Worm (Caenorhabditis elegans) whole organism, early embryonic: ENCODE measurements around the gene twk-40.

Source experiments
- B0310.2 ChIP-seq: sonication (generic microtip); optimal IDR thresholded peaks from 2 replicates; lab custom pipeline; 2016; ENCODE audit warnings: mild to moderate bottlenecking, missing genetic modification characterization, missing compliant biosample characterization
- aly-1 ChIP-seq: sonication (generic microtip); optimal IDR thresholded peaks from 2 replicates; lab custom pipeline; 2016; ENCODE audit warnings: missing genetic modification characterization, missing compliant biosample characterization
- ama-1 ChIP-seq: fragments of 150-350 bp; optimal IDR thresholded peaks from 2 replicates; lab custom pipeline; 2014
- ceh-36 ChIP-seq: sonication (generic microtip); optimal IDR thresholded peaks from 2 replicates; lab custom pipeline; 2016; ENCODE audit warnings: missing genetic modification characterization, inconsistent platforms, missing compliant biosample characterization
- flt-1 ChIP-seq: fragments of 200-800 bp; sonication (Bioruptor generic); IDR thresholded peaks from 2 replicates; pipeline ENCODE4 v1.3.6; 2022; ENCODE audit warnings: missing genetic modification characterization, missing compliant biosample characterization
- scrt-1 ChIP-seq: fragments of 200-800 bp; sonication (Bioruptor generic); IDR thresholded peaks from 2 replicates; pipeline ENCODE4 v1.3.6; 2022; ENCODE audit warnings: missing genetic modification characterization, missing compliant biosample characterization
- sea-1 ChIP-seq: fragments of 200-800 bp; sonication (Bioruptor generic); conservative IDR thresholded peaks from 2 replicates; pipeline ENCODE4 v1.3.6; 2022; ENCODE audit warnings: missing genetic modification characterization, missing compliant biosample characterization
- tbx-11 ChIP-seq: fragments of 200-800 bp; sonication (Bioruptor generic); IDR thresholded peaks from 2 replicates; pipeline ENCODE4 v1.3.6; 2022; ENCODE audit warnings: missing genetic modification characterization, missing compliant biosample characterization
- tbx-37 ChIP-seq: fragments of 200-800 bp; sonication (Bioruptor generic); conservative IDR thresholded peaks from 2 replicates; pipeline ENCODE4 v1.3.6; 2022; ENCODE audit warnings: missing genetic modification reagents, missing genetic modification characterization, missing compliant biosample characterization

ce11 chrIII:13535735-13536390, 43.6 kb upstream of the twk-40 start:
- TF ChIP-seq tbx-37 (GFP tag; lab: Robert Waterston, UW) = no peak
- TF ChIP-seq tbx-11 (GFP tag; lab: Robert Waterston, UW) = no peak
- no peak for TF ChIP-seq ama-1 (lab: Kevin White, UChicago)
- TF ChIP-seq flt-1 = no peak
- TF ChIP-seq aly-1 (tag; lab: Kevin White, UChicago) = no peak
- no peak for TF ChIP-seq sea-1 (GFP tag; lab: Robert Waterston, UW)
- TF ChIP-seq B0310.2 (tag; lab: Kevin White, UChicago) = no peak
- TF ChIP-seq ceh-36 (tag; lab: Kevin White, UChicago) = no peak
- TF ChIP-seq scrt-1 = no peak
